Worm (Caenorhabditis elegans) whole organism, L4 larva: ENCODE results near the gene F10E9.1.

ENCODE experiments used
- F10B5.3 ChIP-seq: sonication (generic microtip); optimal IDR thresholded peaks from 2 replicates; lab custom pipeline; 2016; ENCODE audit warnings: mild to moderate bottlenecking, missing genetic modification characterization, missing compliant biosample characterization
- F26F4.8 ChIP-seq: fragments of 200-800 bp; sonication (Bioruptor generic); conservative IDR thresholded peaks from 2 replicates; pipeline ENCODE4 v1.3.6; 2022; ENCODE audit warnings: missing genetic modification characterization, missing compliant biosample characterization
- F37D6.2 ChIP-seq: sonication (generic microtip); optimal IDR thresholded peaks from 2 replicates; lab custom pipeline; 2016; ENCODE audit warnings: mild to moderate bottlenecking, missing genetic modification characterization, missing compliant biosample characterization
- F49E8.2 ChIP-seq: sonication (generic microtip); optimal IDR thresholded peaks from 2 replicates; lab custom pipeline; 2016; ENCODE audit warnings: missing compliant biosample characterization, mild to moderate bottlenecking, missing genetic modification characterization, borderline replicate concordance
- T26A8.4 ChIP-seq: fragments of 200-800 bp; sonication (Bioruptor generic); IDR thresholded peaks from 2 replicates; pipeline ENCODE4 v1.3.6; 2022; ENCODE audit warnings: missing genetic modification characterization, missing compliant biosample characterization
- Y105C5A.15 ChIP-seq: fragments of 200-800 bp; sonication (Bioruptor generic); IDR thresholded peaks from 2 replicates; pipeline ENCODE4 v1.3.6; 2022; ENCODE audit warnings: missing genetic modification characterization, missing compliant biosample characterization
- Y48G9A.11 ChIP-seq: fragments of 200-800 bp; sonication (Bioruptor generic); IDR thresholded peaks from 2 replicates; pipeline ENCODE4 v1.3.6; 2022; ENCODE audit warnings: missing genetic modification reagents, missing genetic modification characterization, missing compliant biosample characterization
- ZK546.5 ChIP-seq, 2 experiments: sonication (generic microtip); optimal IDR thresholded peaks; 2 replicates each; lab custom pipeline; 2017; ENCODE audit warnings: missing biosample characterization in 2 of 2, missing genetic modification characterization in 2 of 2
- aha-1 ChIP-seq: fragments of 150-350 bp; peaks from one replicate; lab custom pipeline; 2014; ENCODE audit warnings: missing biosample characterization, missing genetic modification characterization
- ama-1 ChIP-seq: fragments of 150-350 bp; optimal IDR thresholded peaks from 2 replicates; lab custom pipeline; 2014; ENCODE audit warnings: inconsistent platforms, mixed read lengths
- ceh-32 ChIP-seq: sonication (generic microtip); optimal IDR thresholded peaks from 2 replicates; lab custom pipeline; 2016; ENCODE audit warnings: mild to moderate bottlenecking, missing genetic modification characterization, missing compliant biosample characterization; ENCODE audit not compliant: poor library complexity
- ceh-62 ChIP-seq: sonication (generic microtip); optimal IDR thresholded peaks from 2 replicates; lab custom pipeline; 2017; ENCODE audit warnings: missing biosample characterization, missing genetic modification characterization
- ces-1 ChIP-seq: fragments of 150-350 bp; sonication (generic microtip); optimal IDR thresholded peaks from 4 replicates; lab custom pipeline; 2014; ENCODE audit warnings: missing biosample characterization, missing genetic modification reagents, missing genetic modification characterization
- daf-19 ChIP-seq: fragments of 200-800 bp; sonication (Bioruptor generic); conservative IDR thresholded peaks from 2 replicates; pipeline ENCODE4 v1.3.6; 2022; ENCODE audit warnings: missing genetic modification characterization, missing compliant biosample characterization
- dpl-1 ChIP-seq: fragments of 150-350 bp; optimal IDR thresholded peaks from 2 replicates; lab custom pipeline; 2014; ENCODE audit warnings: missing biosample characterization, missing genetic modification reagents, missing genetic modification characterization
- dve-1 ChIP-seq: sonication (generic microtip); optimal IDR thresholded peaks from 2 replicates; lab custom pipeline; 2017; ENCODE audit warnings: antibody characterized with exemption, mild to moderate bottlenecking, missing genetic modification characterization, missing compliant biosample characterization; ENCODE audit not compliant: insufficient read depth
- egl-43 ChIP-seq: fragments of 200-800 bp; sonication (Bioruptor generic); IDR thresholded peaks from 2 replicates; pipeline ENCODE4 v1.3.6; 2022; ENCODE audit warnings: missing genetic modification reagents, missing genetic modification characterization, missing compliant biosample characterization
- fkh-10 ChIP-seq: fragments of 150-350 bp; optimal IDR thresholded peaks from 2 replicates; lab custom pipeline; 2014; ENCODE audit warnings: missing biosample characterization, missing genetic modification reagents, missing genetic modification characterization
- fos-1 ChIP-seq: fragments of 150-350 bp; optimal IDR thresholded peaks from 2 replicates; lab custom pipeline; 2014; ENCODE audit warnings: missing biosample characterization, missing genetic modification characterization
- hif-1 ChIP-seq, 2 experiments: sonication (generic microtip); optimal IDR thresholded peaks; 2 replicates each; lab custom pipeline; 2016 to 2017; ENCODE audit warnings: missing compliant biosample characterization in 2 of 2, missing genetic modification characterization in 2 of 2, missing genetic modification reagents in 2 of 2, missing genotype in 2 of 2, mild to moderate bottlenecking in 1 of 2
- hmg-1.1 ChIP-seq: fragments of 200-800 bp; sonication (Bioruptor generic); IDR thresholded peaks from 2 replicates; pipeline ENCODE4 v1.3.6; 2022; ENCODE audit warnings: missing genetic modification reagents, missing genetic modification characterization, missing compliant biosample characterization
- jun-1 ChIP-seq: fragments of 150-350 bp; optimal IDR thresholded peaks from 2 replicates; lab custom pipeline; 2014; ENCODE audit warnings: missing biosample characterization, missing genetic modification reagents, missing genetic modification characterization
- lim-7 ChIP-seq: fragments of 200-800 bp; sonication (Bioruptor generic); IDR thresholded peaks from 2 replicates; pipeline ENCODE4 v1.3.6; 2022; ENCODE audit warnings: missing genetic modification characterization, missing compliant biosample characterization
- lir-3 ChIP-seq: sonication (generic microtip); optimal IDR thresholded peaks from 2 replicates; lab custom pipeline; 2016; ENCODE audit warnings: mild to moderate bottlenecking, missing genetic modification characterization, missing compliant biosample characterization
- lsy-2 ChIP-seq, 2 experiments: fragments of 150-350 bp in 1 of 2; sonication (generic microtip) in 1 of 2; optimal IDR thresholded peaks; 2 replicates each; lab custom pipeline; 2014 to 2017; ENCODE audit warnings: missing biosample characterization in 2 of 2, missing genetic modification characterization in 2 of 2
- mdl-1 ChIP-seq, 2 experiments: fragments of 150-350 bp in 1 of 2; sonication (generic microtip) in 1 of 2; optimal IDR thresholded peaks; 2 replicates each; lab custom pipeline; 2014 to 2017; ENCODE audit warnings: missing biosample characterization in 2 of 2, missing genetic modification characterization in 2 of 2
- mxl-2 ChIP-seq: fragments of 200-800 bp; sonication (Bioruptor generic); conservative IDR thresholded peaks from 2 replicates; pipeline ENCODE4 v1.3.6; 2022; ENCODE audit warnings: missing genetic modification reagents, missing genetic modification characterization, missing compliant biosample characterization
- nhr-10 ChIP-seq: fragments of 150-350 bp; optimal IDR thresholded peaks from 2 replicates; lab custom pipeline; 2014; ENCODE audit warnings: missing biosample characterization, missing genetic modification characterization
- nhr-111 ChIP-seq: fragments of 200-800 bp; sonication (Bioruptor generic); optimal IDR thresholded peaks from 2 replicates; lab custom pipeline; 2018; ENCODE audit warnings: mild to moderate bottlenecking, missing genetic modification characterization, missing compliant biosample characterization
- nhr-28 ChIP-seq: fragments of 150-350 bp; optimal IDR thresholded peaks from 2 replicates; lab custom pipeline; 2014; ENCODE audit warnings: missing biosample characterization, missing genetic modification characterization
- nhr-48 ChIP-seq: sonication (generic microtip); optimal IDR thresholded peaks from 2 replicates; lab custom pipeline; 2016; ENCODE audit warnings: mild to moderate bottlenecking, missing genetic modification characterization, missing compliant biosample characterization
- nhr-77 ChIP-seq: fragments of 150-350 bp; optimal IDR thresholded peaks from 2 replicates; lab custom pipeline; 2014; ENCODE audit warnings: missing biosample characterization, missing genetic modification characterization
- pqm-1 ChIP-seq: sonication (generic microtip); optimal IDR thresholded peaks from 2 replicates; lab custom pipeline; 2017; ENCODE audit warnings: missing biosample characterization, missing genetic modification characterization
- sdz-12 ChIP-seq: fragments of 200-800 bp; sonication (Bioruptor generic); optimal IDR thresholded peaks from 2 replicates; lab custom pipeline; 2018; ENCODE audit warnings: mild to moderate bottlenecking, missing genetic modification characterization, missing compliant biosample characterization
- set-16 ChIP-seq: fragments of 200-800 bp; sonication (Bioruptor generic); IDR thresholded peaks from 2 replicates; pipeline ENCODE4 v1.3.6; 2022; ENCODE audit warnings: missing genetic modification reagents, missing genetic modification characterization, missing compliant biosample characterization
- snpc-1.2 ChIP-seq: fragments of 200-800 bp; sonication (Bioruptor generic); IDR thresholded peaks from 2 replicates; pipeline ENCODE4 v1.3.6; 2022; ENCODE audit warnings: missing genetic modification reagents, missing genetic modification characterization, missing compliant biosample characterization
- tag-97 ChIP-seq: fragments of 200-800 bp; sonication (Bioruptor generic); IDR thresholded peaks from 2 replicates; pipeline ENCODE4 v1.3.6; 2022; ENCODE audit warnings: missing genetic modification characterization, missing compliant biosample characterization
- zag-1 ChIP-seq: fragments of 150-350 bp; optimal IDR thresholded peaks from 2 replicates; lab custom pipeline; 2014; ENCODE audit warnings: missing biosample characterization, missing genetic modification characterization
- zfp-2 ChIP-seq: sonication (generic microtip); optimal IDR thresholded peaks from 2 replicates; lab custom pipeline; 2016; ENCODE audit warnings: mild to moderate bottlenecking, missing genetic modification characterization, missing compliant biosample characterization
- zfp-3 ChIP-seq: fragments of 200-800 bp; sonication (Bioruptor generic); conservative IDR thresholded peaks from 2 replicates; pipeline ENCODE4 v1.3.6; 2022; ENCODE audit warnings: missing genetic modification reagents, missing genetic modification characterization, missing compliant biosample characterization
- zip-11 ChIP-seq: fragments of 200-800 bp; sonication (Bioruptor generic); IDR thresholded peaks from 2 replicates; pipeline ENCODE4 v1.3.6; 2022; ENCODE audit warnings: missing genetic modification characterization, missing compliant biosample characterization

Gene F10E9.1

ce11 chrIII:8299734-8300133 is 23.2 kb upstream of the F10E9.1 start (continued):
- TF ChIP-seq T26A8.4 (no peak), Y105C5A.15 (GFP tag; lab: Robert Waterston, UW) (no peak), lir-3 (tag; lab: Kevin White, UChicago) (no peak), ces-1 (GFP tag; lab: Kevin White, UChicago) (no peak), Y48G9A.11 (GFP tag; lab: Robert Waterston, UW) (no peak), aha-1 (tag; lab: Kevin White, UChicago) (peak; percentile 52), zfp-2 (tag; lab: Kevin White, UChicago) (no peak), nhr-10 (tag; lab: Kevin White, UChicago) (no peak), jun-1 (tag; lab: Kevin White, UChicago) (no peak), ZK546.5 (tag; optimal IDR thresholded peaks at IDR 0.05; lab: Kevin White, UChicago) (no peak), dve-1 (peak; percentile 50), dpl-1 (GFP tag; lab: Kevin White, UChicago) (no peak), F49E8.2 (tag; lab: Kevin White, UChicago) (no peak), sdz-12 (no peak), fos-1 (no peak), tag-97 (GFP tag; lab: Robert Waterston, UW) (no peak), nhr-111 (GFP tag; lab: Kevin White, UChicago) (no peak), mxl-2 (GFP tag; lab: Robert Waterston, UW) (no peak), nhr-48 (no peak)

ce11 chrIII:8300860-8301396 is 22.0 kb upstream of the F10E9.1 start:
- TF ChIP-seq ceh-32 (no peak), nhr-77 (tag; lab: Kevin White, UChicago) (no peak), daf-19 (GFP tag; lab: Robert Waterston, UW) (no peak), mdl-1 (tag; optimal IDR thresholded peaks at IDR 0.05; lab: Kevin White, UChicago) (no peak), F26F4.8 (no peak), zag-1 (tag; lab: Kevin White, UChicago) (no peak), nhr-28 (tag; lab: Kevin White, UChicago) (no peak), hif-1 (tag; optimal IDR thresholded peaks at IDR 0.05; lab: Kevin White, UChicago) (no peak), set-16 (GFP tag; lab: Robert Waterston, UW) (no peak), egl-43 (no peak), zip-11 (no peak)

- TF ChIP-seq fkh-10 (no peak), lim-7 (GFP tag; lab: Robert Waterston, UW) (no peak), lsy-2 (tag; optimal IDR thresholded peaks at IDR 0.05; lab: Kevin White, UChicago) (no peak), ceh-32 (no peak), F10B5.3 (no peak), zfp-3 (GFP tag; lab: Robert Waterston, UW) (no peak), nhr-28 (tag; lab: Kevin White, UChicago) (no peak), hmg-1.1 (GFP tag; lab: Robert Waterston, UW) (no peak), snpc-1.2 (no peak), ceh-62 (tag; lab: Kevin White, UChicago) (no peak), nhr-111 (GFP tag; lab: Kevin White, UChicago) (no peak), ama-1 (lab: Kevin White, UChicago) (no peak), pqm-1 (tag; lab: Kevin White, UChicago) (no peak), F26F4.8 (no peak), dve-1 (no peak), F37D6.2 (tag; lab: Kevin White, UChicago) (no peak)
Measured at ce11 chrIII:8303440-8303839, 19.5 kb upstream of the F10E9.1 start.
